Worm (Caenorhabditis elegans): ENCODE data around the gene Y69A2AR.31.

Y69A2AR.31 gene

DNA sequence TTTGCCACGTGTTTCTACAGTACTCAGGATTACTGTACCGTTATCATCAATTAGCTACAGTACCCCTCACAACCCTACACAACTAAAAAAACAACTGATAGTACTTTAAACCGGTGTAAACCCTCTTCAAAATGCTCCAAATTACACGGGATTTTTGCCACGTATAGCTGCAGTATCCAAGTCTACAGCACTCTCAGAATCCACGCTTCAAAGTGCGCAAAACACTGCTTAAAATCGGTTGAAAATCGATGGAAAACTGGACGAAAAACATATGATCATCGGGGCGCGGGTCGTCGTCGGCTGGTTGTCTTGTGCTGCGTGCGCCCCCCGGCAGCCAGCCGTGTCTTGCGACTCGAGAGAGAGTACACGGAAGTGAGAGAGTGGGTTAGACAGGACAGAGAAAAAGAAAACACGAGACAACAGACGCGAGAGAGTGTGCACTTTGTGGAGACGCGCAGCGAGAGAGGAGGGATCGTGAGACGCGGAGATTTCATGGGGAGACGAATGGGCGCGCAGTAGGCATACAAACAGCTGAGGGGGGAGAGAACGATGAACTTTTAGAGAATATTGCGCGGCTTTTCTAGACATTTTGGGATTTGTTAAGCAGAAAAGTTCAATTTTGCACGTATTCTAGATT, 44.6 kb upstream of the Y69A2AR.31 start:
- TF ChIP-seq K02D7.2 (tag; optimal IDR thresholded peaks at IDR 0.05) = no peak
- no peak for TF ChIP-seq tbx-7 (tag; optimal IDR thresholded peaks at IDR 0.05)
- TF ChIP-seq C38D4.7 (GFP tag; optimal IDR thresholded peaks at IDR 0.05) = no peak
- no peak for TF ChIP-seq ztf-16 (tag; optimal IDR thresholded peaks at IDR 0.05)
- TF ChIP-seq hlh-30 (tag; optimal IDR thresholded peaks at IDR 0.05; ENCODE audit: insufficient read depth) = peak; percentile 99
- no peak for TF ChIP-seq npax-4 (tag; optimal IDR thresholded peaks at IDR 0.05)
- TF ChIP-seq ttx-3 (tag; optimal IDR thresholded peaks at IDR 0.05) = no peak
- TF ChIP-seq ets-4 (tag; optimal IDR thresholded peaks at IDR 0.05) = peak; percentile 9
- no peak for TF ChIP-seq ceh-45 (GFP tag; IDR thresholded peaks at IDR 0.05)
- TF ChIP-seq fkh-6 (tag; optimal IDR thresholded peaks at IDR 0.05) = no peak
- peak; percentile 72 for TF ChIP-seq tbx-2 (tag; optimal IDR thresholded peaks at IDR 0.05)
- TF ChIP-seq nhr-11 (tag; optimal IDR thresholded peaks at IDR 0.05) = no peak
- TF ChIP-seq Y22D7AL.16 (tag; optimal IDR thresholded peaks at IDR 0.05) = no peak
- no peak for TF ChIP-seq fax-1 (tag; optimal IDR thresholded peaks at IDR 0.05)
- no peak for TF ChIP-seq ceh-30 (tag; optimal IDR thresholded peaks at IDR 0.05)
- peak; percentile 16 for TF ChIP-seq ceh-14 (tag; optimal IDR thresholded peaks at IDR 0.05)
- TF ChIP-seq sox-4 (tag; optimal IDR thresholded peaks at IDR 0.05) = no peak
- no peak for TF ChIP-seq F13H6.1 (tag; optimal IDR thresholded peaks at IDR 0.05)
- no peak for TF ChIP-seq elt-4 (tag; optimal IDR thresholded peaks at IDR 0.05)
- TF ChIP-seq zip-5 (tag; optimal IDR thresholded peaks at IDR 0.05) = no peak
- no peak for TF ChIP-seq ahr-1 (tag; optimal IDR thresholded peaks at IDR 0.05)
- peak; percentile 57 for TF ChIP-seq ref-2 (tag; optimal IDR thresholded peaks at IDR 0.05)
- no peak for TF ChIP-seq T23F11.4 (GFP tag; optimal IDR thresholded peaks at IDR 0.05)
- TF ChIP-seq nhr-232 (tag; optimal IDR thresholded peaks at IDR 0.05) = no peak
- no peak for TF ChIP-seq ama-1 (optimal IDR thresholded peaks at IDR 0.05)
- TF ChIP-seq pros-1 (tag; optimal IDR thresholded peaks at IDR 0.05) = peak; percentile 51
- TF ChIP-seq elt-2 (tag; optimal IDR thresholded peaks at IDR 0.05) = no peak
- no peak for TF ChIP-seq ceh-9 (tag; optimal IDR thresholded peaks at IDR 0.05)
- peak; percentile 42 for TF ChIP-seq rnt-1 (tag; optimal IDR thresholded peaks at IDR 0.05)
- no peak for TF ChIP-seq fkh-10 (GFP tag; optimal IDR thresholded peaks at IDR 0.05)
- peak; percentile 42 for TF ChIP-seq hlh-6 (tag; optimal IDR thresholded peaks at IDR 0.05)
- no peak for TF ChIP-seq pqm-1 (tag; optimal IDR thresholded peaks at IDR 0.05)
- no peak for TF ChIP-seq sox-2 (GFP tag; IDR thresholded peaks at IDR 0.05)
- TF ChIP-seq madf-2 (tag; optimal IDR thresholded peaks at IDR 0.05) = no peak
- no peak for TF ChIP-seq che-1 (tag; optimal IDR thresholded peaks at IDR 0.05)
- no peak for TF ChIP-seq lim-6 (tag; optimal IDR thresholded peaks at IDR 0.05)
- TF ChIP-seq ceh-31 (tag; optimal IDR thresholded peaks at IDR 0.05) = peak; percentile 80
- no peak for TF ChIP-seq pag-3 (tag; optimal IDR thresholded peaks at IDR 0.05; ENCODE audit: borderline replicate concordance)
- TF ChIP-seq dmd-4 (tag; optimal IDR thresholded peaks at IDR 0.05; ENCODE audit: borderline replicate concordance) = no peak
- TF ChIP-seq hlh-13 (GFP tag; optimal IDR thresholded peaks at IDR 0.05) = no peak
- no peak for TF ChIP-seq ceh-48 (tag; optimal IDR thresholded peaks at IDR 0.05)
- no peak for TF ChIP-seq ceh-6 (GFP tag; optimal IDR thresholded peaks at IDR 0.05)
- peak; percentile 24 for TF ChIP-seq sdc-2 (tag; optimal IDR thresholded peaks at IDR 0.05)
- TF ChIP-seq gmeb-2 (tag; optimal IDR thresholded peaks at IDR 0.05) = no peak
- TF ChIP-seq unc-3 (GFP tag; conservative IDR thresholded peaks at IDR 0.05) = no peak
- no peak for TF ChIP-seq unc-3 (tag; optimal IDR thresholded peaks at IDR 0.05)
- no peak for TF ChIP-seq K09A11.1 (tag; optimal IDR thresholded peaks at IDR 0.05; ENCODE audit: insufficient read depth)
- no peak for TF ChIP-seq pax-1 (tag; optimal IDR thresholded peaks at IDR 0.05)
- TF ChIP-seq lin-11 (tag; optimal IDR thresholded peaks at IDR 0.05) = no peak
- no peak for TF ChIP-seq ceh-24 (tag; optimal IDR thresholded peaks at IDR 0.05)
- TF ChIP-seq unc-42 (tag; optimal IDR thresholded peaks at IDR 0.05) = peak; percentile 52
- TF ChIP-seq ceh-2 (tag; optimal IDR thresholded peaks at IDR 0.05) = peak; percentile 38
- no peak for TF ChIP-seq pha-4 (tag; optimal IDR thresholded peaks at IDR 0.05)
- TF ChIP-seq hlh-15 (tag; optimal IDR thresholded peaks at IDR 0.05) = no peak
